Worm (Caenorhabditis elegans): ENCODE data around the gene R01H2.4.

Gene R01H2.4

ce11 chrIII:7060531-7061095 lies 3.5 kb downstream of the R01H2.4 start, which contains the start of gene egg-2:
TSS of gene egg-2 (minus strand) at chrIII:7060583.
- no peak for TF ChIP-seq sptf-1 (tag; optimal IDR thresholded peaks at IDR 0.05)
- no peak for TF ChIP-seq lin-32 (GFP tag; optimal IDR thresholded peaks at IDR 0.05)

- TF ChIP-seq ces-1 (GFP tag; optimal IDR thresholded peaks at IDR 0.05), result no peak
Observed at ce11 chrIII:7056241-7056640, 7.8 kb downstream of the R01H2.4 start, which contains the start of gene R01H2.2. TSS of gene R01H2.2 (plus strand) at chrIII:7056541.

ce11 chrIII:7045643-7046042 lies 18.4 kb downstream of the R01H2.4 start, which contains the start of gene R01H2.7:
TSS of gene R01H2.7 (minus strand) at chrIII:7045743.
- no peak for TF ChIP-seq ztf-11 (tag; optimal IDR thresholded peaks at IDR 0.05)
- no peak for TF ChIP-seq ceh-83 (GFP tag; optimal IDR thresholded peaks at IDR 0.05)
- TF ChIP-seq flh-1 (GFP tag; optimal IDR thresholded peaks at IDR 0.05), result no peak
- TF ChIP-seq M03D4.4 (tag; optimal IDR thresholded peaks at IDR 0.05), result no peak
- TF ChIP-seq elt-3 (tag; optimal IDR thresholded peaks at IDR 0.05), result no peak
- no peak for TF ChIP-seq nhr-28 (tag; optimal IDR thresholded peaks at IDR 0.05)
- no peak for TF ChIP-seq lin-32 (GFP tag; optimal IDR thresholded peaks at IDR 0.05)
- no peak for TF ChIP-seq drap-1 (GFP tag; optimal IDR thresholded peaks at IDR 0.05)
- no peak for TF ChIP-seq ceh-43 (GFP tag; optimal IDR thresholded peaks at IDR 0.05)
- no peak for TF ChIP-seq unc-62 (GFP tag; optimal IDR thresholded peaks at IDR 0.05)
- TF ChIP-seq hlh-1 (tag; optimal IDR thresholded peaks at IDR 0.05), result no peak
- no peak for TF ChIP-seq cnd-1 (tag; optimal IDR thresholded peaks at IDR 0.05)
- TF ChIP-seq tbx-8 (GFP tag; optimal IDR thresholded peaks at IDR 0.05), result no peak

ce11 chrIII:7034252-7035223 lies 29.5 kb downstream of the R01H2.4 start:
- no peak for TF ChIP-seq mls-2 (tag; optimal IDR thresholded peaks at IDR 0.05)
- no peak for TF ChIP-seq unc-39 (tag; optimal IDR thresholded peaks at IDR 0.05)
- peak; percentile 80 for TF ChIP-seq blmp-1 (tag; optimal IDR thresholded peaks at IDR 0.05)
- no peak for TF ChIP-seq ceh-39 (tag; optimal IDR thresholded peaks at IDR 0.05)

- TF ChIP-seq hlh-1 (tag; optimal IDR thresholded peaks at IDR 0.05), result peak; percentile 31
- no peak for TF ChIP-seq ceh-43 (GFP tag; optimal IDR thresholded peaks at IDR 0.05)
Observed at ce11 chrIII:7032070-7032469, 32.0 kb downstream of the R01H2.4 start.

ce11 chrIII:7030044-7030804 lies 33.9 kb downstream of the R01H2.4 start:
- TF ChIP-seq nhr-2 (tag; optimal IDR thresholded peaks at IDR 0.05) (no peak), unc-62 (GFP tag; optimal IDR thresholded peaks at IDR 0.05) (no peak), ceh-43 (GFP tag; optimal IDR thresholded peaks at IDR 0.05) (peak; percentile 38), unc-120 (tag; optimal IDR thresholded peaks at IDR 0.05; ENCODE audit: poor library complexity, severe bottlenecking) (peak; percentile 45), cnd-1 (tag; optimal IDR thresholded peaks at IDR 0.05) (peak; percentile 75), flh-1 (GFP tag; optimal IDR thresholded peaks at IDR 0.05) (no peak), hlh-1 (tag; optimal IDR thresholded peaks at IDR 0.05) (no peak), sptf-1 (tag; optimal IDR thresholded peaks at IDR 0.05) (peak; percentile 75), bed-3 (GFP tag; optimal IDR thresholded peaks at IDR 0.05) (peak; percentile 33), sem-2 (GFP tag; optimal IDR thresholded peaks at IDR 0.05) (peak; percentile 61), M03D4.4 (tag; optimal IDR thresholded peaks at IDR 0.05) (peak; percentile 71), lsy-2 (tag; optimal IDR thresholded peaks at IDR 0.05) (peak; percentile 10), ceh-83 (GFP tag; optimal IDR thresholded peaks at IDR 0.05) (peak; percentile 71), mls-2 (tag; optimal IDR thresholded peaks at IDR 0.05) (peak; percentile 49), drap-1 (GFP tag; optimal IDR thresholded peaks at IDR 0.05) (peak; percentile 34), tbx-8 (GFP tag; optimal IDR thresholded peaks at IDR 0.05) (no peak)

Measured in whole organism, mixed stage, embryonic.